Worm (Caenorhabditis elegans) whole organism, young adult: Measurements from ENCODE around the gene K02E7.4.
A peak's percentile ranks its signal among the peaks of the same experiment; 100 is the strongest.

Experiments used
- F33H1.4 ChIP-seq: fragments of 200-800 bp; sonication (Bioruptor generic); IDR thresholded peaks from 2 replicates; pipeline ENCODE4 v1.3.6; 2022; ENCODE audit warnings: missing genetic modification reagents, missing genetic modification characterization, missing compliant biosample characterization
- ama-1 ChIP-seq, 3 experiments: fragments of 150-350 bp in 1 of 3; sonication (generic microtip) in 2 of 3; optimal IDR thresholded peaks; 2 replicates each; lab custom pipeline; 2014 to 2018; ENCODE audit warnings: missing biosample characterization in 2 of 3, missing genetic modification characterization in 2 of 3, missing genetic modification reagents in 2 of 3
- ceh-100 ChIP-seq: fragments of 200-800 bp; sonication (Bioruptor generic); IDR thresholded peaks from 2 replicates; pipeline ENCODE4 v1.3.6; 2022; ENCODE audit warnings: missing genetic modification reagents, missing genetic modification characterization, missing compliant biosample characterization
- egl-18 ChIP-seq: fragments of 200-800 bp; sonication (Bioruptor generic); IDR thresholded peaks from 2 replicates; pipeline ENCODE4 v1.3.6; 2022; ENCODE audit warnings: missing genetic modification reagents, missing genetic modification characterization, missing compliant biosample characterization
- ets-4 ChIP-seq: fragments of 200-800 bp; sonication (Bioruptor generic); optimal IDR thresholded peaks from 2 replicates; lab custom pipeline; 2018; ENCODE audit warnings: mild to moderate bottlenecking, missing genetic modification characterization, missing compliant biosample characterization
- him-1 ChIP-seq: sonication (generic microtip); optimal IDR thresholded peaks from 2 replicates; lab custom pipeline; 2016; ENCODE audit warnings: missing genotype, missing genetic modification reagents, missing genetic modification characterization, missing compliant biosample characterization
- hmg-1.2 ChIP-seq: fragments of 200-800 bp; sonication (Bioruptor generic); IDR thresholded peaks from 2 replicates; pipeline ENCODE4 v1.3.6; 2022; ENCODE audit warnings: missing genetic modification reagents, missing genetic modification characterization, missing compliant biosample characterization
- lag-1 ChIP-seq: fragments of 200-800 bp; sonication (Bioruptor generic); IDR thresholded peaks from 2 replicates; pipeline ENCODE4 v1.3.6; 2022; ENCODE audit warnings: missing genetic modification reagents, missing genetic modification characterization, missing compliant biosample characterization
- nhr-179 ChIP-seq: sonication (generic microtip); optimal IDR thresholded peaks from 2 replicates; lab custom pipeline; 2016; ENCODE audit warnings: mild to moderate bottlenecking, missing genetic modification characterization, missing compliant biosample characterization
- nhr-27 ChIP-seq: fragments of 200-800 bp; sonication (Bioruptor generic); optimal IDR thresholded peaks from 2 replicates; lab custom pipeline; 2018; ENCODE audit warnings: mild to moderate bottlenecking, missing genetic modification characterization, moderate library complexity, missing compliant biosample characterization
- nhr-80 ChIP-seq: sonication (generic microtip); optimal IDR thresholded peaks from 2 replicates; lab custom pipeline; 2016; ENCODE audit warnings: missing genetic modification characterization, missing compliant biosample characterization
- pha-4 ChIP-seq: fragments of 150-350 bp; sonication (generic microtip); optimal IDR thresholded peaks from 2 replicates; lab custom pipeline; 2014; ENCODE audit warnings: missing biosample characterization, missing genetic modification reagents, missing genetic modification characterization
- rpc-1 ChIP-seq, 2 experiments: fragments of 150-350 bp in 1 of 2; sonication (generic microtip) in 1 of 2; optimal IDR thresholded peaks; 2 replicates each; lab custom pipeline; 2014 to 2018; ENCODE audit warnings: missing biosample characterization in 1 of 2, missing genetic modification characterization in 1 of 2, missing genetic modification reagents in 1 of 2, missing genotype in 1 of 2
- snpc-1.1 ChIP-seq: sonication (generic microtip); optimal IDR thresholded peaks from 2 replicates; lab custom pipeline; 2017; ENCODE audit warnings: missing genetic modification characterization, mild to moderate bottlenecking, missing compliant biosample characterization, antibody characterized with exemption, moderate library complexity, missing genotype, missing genetic modification reagents; ENCODE audit not compliant: insufficient read depth
- snpc-4 ChIP-seq, 5 experiments: fragments of 150-350 bp in 1 of 5; sonication (generic microtip) in 4 of 5; optimal IDR thresholded peaks; 2 replicates each; lab custom pipeline; 2014 to 2018; ENCODE audit warnings: missing genetic modification characterization in 5 of 5, missing biosample characterization in 3 of 5, antibody characterized with exemption in 2 of 5, mild to moderate bottlenecking in 2 of 5, missing compliant biosample characterization in 2 of 5, missing genotype in 2 of 5, moderate library complexity in 2 of 5, missing genetic modification reagents in 1 of 5
- tlf-1 ChIP-seq: fragments of 200-800 bp; sonication (Bioruptor generic); optimal IDR thresholded peaks from 2 replicates; lab custom pipeline; 2018; ENCODE audit warnings: mild to moderate bottlenecking, missing genetic modification characterization, missing compliant biosample characterization
- unc-62 ChIP-seq: fragments of 150-350 bp; optimal IDR thresholded peaks from 2 replicates; lab custom pipeline; 2014; ENCODE audit warnings: missing biosample characterization, missing genetic modification reagents, missing genetic modification characterization
- ztf-18 ChIP-seq: sonication (generic microtip); optimal IDR thresholded peaks from 2 replicates; lab custom pipeline; 2016; ENCODE audit warnings: missing genotype, mild to moderate bottlenecking, missing genetic modification characterization, missing compliant biosample characterization
- ztf-28 ChIP-seq: fragments of 200-800 bp; sonication (Bioruptor generic); IDR thresholded peaks from 2 replicates; pipeline ENCODE4 v1.3.6; 2022; ENCODE audit warnings: missing genetic modification reagents, missing genetic modification characterization, missing compliant biosample characterization

K02E7.4 gene

DNA sequence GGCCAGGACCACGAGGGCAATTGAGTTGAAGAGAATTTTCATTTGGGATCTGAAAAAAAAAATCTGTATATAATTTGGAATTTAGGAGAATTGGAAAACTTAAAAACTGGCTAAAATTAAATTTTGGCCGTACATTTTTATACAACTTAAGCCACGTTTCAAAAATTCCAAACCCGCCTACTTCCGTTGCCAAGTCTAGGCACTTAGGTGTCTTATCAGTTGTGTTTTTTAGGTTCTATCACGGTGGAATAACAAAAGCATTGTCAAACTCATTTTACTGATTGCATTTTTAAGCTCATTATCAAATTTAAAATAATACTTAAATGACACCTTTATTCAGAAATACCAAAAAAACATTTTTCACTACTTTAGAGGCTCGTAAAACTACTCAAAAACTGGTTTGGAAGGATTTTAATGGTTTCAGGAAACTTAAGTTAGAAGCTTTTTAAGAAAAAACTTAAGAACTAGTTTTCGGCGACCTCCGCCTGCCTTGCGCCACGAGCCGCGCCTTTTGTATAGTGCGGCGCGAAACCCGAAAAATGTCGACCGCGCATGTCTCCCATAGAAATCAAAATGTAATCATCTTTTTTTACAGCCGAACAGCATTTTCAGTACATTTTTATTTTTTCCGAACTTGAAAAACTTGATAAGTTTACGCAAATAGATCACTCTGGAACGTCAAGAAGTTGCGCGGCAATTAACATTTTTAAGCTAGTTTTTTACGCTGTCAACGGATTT, 46.0 kb downstream of the K02E7.4 start, which contains the start of gene lips-13:
Gene lips-13 (minus strand): TSS at position 51 of the 738 bp plus-strand sequence.
- TF ChIP-seq ztf-28 (GFP tag; lab: Robert Waterston, UW) (no peak), snpc-1.1 (tag; lab: Kevin White, UChicago) (peak; percentile 46), him-1 (tag; lab: Kevin White, UChicago) (no peak), ets-4 (no peak), snpc-4 (GFP tag; optimal IDR thresholded peaks at IDR 0.05; lab: Kevin White, UChicago) (peak; percentile 41), snpc-4 (tag; optimal IDR thresholded peaks at IDR 0.05; lab: Kevin White, UChicago) (peak in 3 of 4 experiments; percentile 45 to 86 (median 86)), unc-62 (GFP tag; lab: Kevin White, UChicago) (no peak), tlf-1 (GFP tag; lab: Kevin White, UChicago) (no peak), nhr-179 (tag; lab: Kevin White, UChicago) (no peak), hmg-1.2 (GFP tag; lab: Robert Waterston, UW) (peak; percentile 46)

DNA sequence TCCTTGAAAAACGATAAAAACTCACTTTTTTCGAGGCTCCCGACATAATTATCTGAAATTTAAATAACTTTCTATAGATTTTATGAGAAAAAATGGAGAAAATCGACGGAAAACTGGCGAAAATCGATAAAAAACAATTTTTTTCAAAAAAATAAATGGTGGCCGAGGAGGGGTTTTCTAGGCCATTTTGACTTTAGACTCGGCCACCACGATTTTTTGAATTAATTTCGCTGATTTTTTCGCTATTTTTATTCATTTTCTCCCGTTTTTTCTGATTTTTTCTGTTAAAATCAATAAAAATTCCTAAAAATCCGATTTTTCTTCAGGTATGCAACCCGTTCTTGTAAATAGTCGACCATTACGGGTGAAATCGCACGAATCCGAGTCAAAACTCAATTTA, 51.0 kb downstream of the K02E7.4 start, which contains the start of the genes sut-1 and eri-3:
Gene sut-1 (minus strand): TSS at position 58 of the 400 bp plus-strand sequence.
Gene eri-3 (plus strand): TSS at position 327 of the 400 bp plus-strand sequence.
- no peak for TF ChIP-seq lag-1
- TF ChIP-seq nhr-27 (tag; lab: Kevin White, UChicago) = no peak
- no peak for TF ChIP-seq rpc-1 (optimal IDR thresholded peaks at IDR 0.05; lab: Kevin White, UChicago)
- TF ChIP-seq rpc-1 (tag; optimal IDR thresholded peaks at IDR 0.05; lab: Kevin White, UChicago) = no peak
- no peak for TF ChIP-seq ceh-100 (GFP tag; lab: Robert Waterston, UW)
- no peak for TF ChIP-seq nhr-80 (tag; lab: Kevin White, UChicago)
- TF ChIP-seq egl-18 = no peak
- no peak for TF ChIP-seq him-1 (tag; lab: Kevin White, UChicago)
- no peak for TF ChIP-seq ama-1 (optimal IDR thresholded peaks at IDR 0.05; lab: Kevin White, UChicago)
- TF ChIP-seq ama-1 (GFP tag; optimal IDR thresholded peaks at IDR 0.05; lab: Kevin White, UChicago) = no peak
- no peak for TF ChIP-seq F33H1.4 (GFP tag; lab: Robert Waterston, UW)
- no peak for TF ChIP-seq ztf-18 (tag; lab: Kevin White, UChicago)
- no peak for TF ChIP-seq pha-4
